Fruit fly (Drosophila melanogaster): Measurements from ENCODE around the gene CG4995.

The CG4995 gene

dm6 chr2L:10341405-10341804 lies 19.1 kb downstream of the CG4995 start, which contains the start of gene CG31715 (continued):
- TF ChIP-seq CG1621 (tag; optimal IDR thresholded peaks at IDR 0.05): no peak
- peak; percentile 35 for TF ChIP-seq vri (GFP tag; optimal IDR thresholded peaks at IDR 0.05)
- TF ChIP-seq dsx (GFP tag; optimal IDR thresholded peaks at IDR 0.05; ENCODE audit: poor library complexity, severe bottlenecking): peak; percentile 27
- TF ChIP-seq CG6808 (GFP tag; optimal IDR thresholded peaks at IDR 0.05): no peak
- TF ChIP-seq CG6163 (GFP tag; IDR thresholded peaks at IDR 0.05): no peak
- no peak for TF ChIP-seq CG6854 (GFP tag; optimal IDR thresholded peaks at IDR 0.05)
- no peak; the same call in 1 of the 2 replicates for TF ChIP-seq CG15336 (GFP tag; IDR thresholded peaks at IDR 0.05)
- TF ChIP-seq spab (GFP tag; optimal IDR thresholded peaks at IDR 0.05): no peak
- no peak for TF ChIP-seq eg (GFP tag; IDR thresholded peaks at IDR 0.05)
- TF ChIP-seq CG8632 (GFP tag; optimal IDR thresholded peaks at IDR 0.05): peak; percentile 25
- no peak for TF ChIP-seq CG6276 (GFP tag; optimal IDR thresholded peaks at IDR 0.05)
- TF ChIP-seq lz (GFP tag; optimal IDR thresholded peaks at IDR 0.05): no peak
- TF ChIP-seq Blimp-1 (GFP tag; optimal IDR thresholded peaks at IDR 0.05): no peak
- peak; percentile 26 for TF ChIP-seq Ets96B (tag; optimal IDR thresholded peaks at IDR 0.05)
- TF ChIP-seq esn (GFP tag; optimal IDR thresholded peaks at IDR 0.05): peak; percentile 29
- no peak for TF ChIP-seq CG6792 (GFP tag; optimal IDR thresholded peaks at IDR 0.05)
- TF ChIP-seq Eip78C (GFP tag): no peak
- peak; percentile 95 for TF ChIP-seq achi (GFP tag; optimal IDR thresholded peaks at IDR 0.05)
- no peak for TF ChIP-seq Lpt (GFP tag; optimal IDR thresholded peaks at IDR 0.05)

- no peak for TF ChIP-seq Gug (GFP tag; IDR thresholded peaks at IDR 0.05)
- TF ChIP-seq fkh (GFP tag; optimal IDR thresholded peaks at IDR 0.05): no peak
- TF ChIP-seq CG10669 (GFP tag; optimal IDR thresholded peaks at IDR 0.05): no peak
- TF ChIP-seq Hr38 (GFP tag; optimal IDR thresholded peaks at IDR 0.05): no peak
- no peak for TF ChIP-seq CG6792 (GFP tag; optimal IDR thresholded peaks at IDR 0.05)
- TF ChIP-seq Eip78C (GFP tag): no peak
- no peak for TF ChIP-seq esn (GFP tag; optimal IDR thresholded peaks at IDR 0.05)
- no peak for TF ChIP-seq CG4318 (GFP tag; optimal IDR thresholded peaks at IDR 0.05)
- no peak for TF ChIP-seq Eip93F (GFP tag; optimal IDR thresholded peaks at IDR 0.05)
- no peak for TF ChIP-seq CG16779 (tag; optimal IDR thresholded peaks at IDR 0.05)
- TF ChIP-seq CG3032 (tag; optimal IDR thresholded peaks at IDR 0.05): no peak
- TF ChIP-seq Ets21C (GFP tag; optimal IDR thresholded peaks at IDR 0.05): no peak
- no peak for TF ChIP-seq CG6808 (GFP tag; optimal IDR thresholded peaks at IDR 0.05)
- TF ChIP-seq ss (GFP tag; optimal IDR thresholded peaks at IDR 0.05): no peak
- no peak for TF ChIP-seq net (GFP tag; optimal IDR thresholded peaks at IDR 0.05)
- TF ChIP-seq CG11294 (GFP tag; IDR thresholded peaks at IDR 0.05): no peak
- no peak for TF ChIP-seq Met (GFP tag; optimal IDR thresholded peaks at IDR 0.05)
- no peak for TF ChIP-seq CG11902 (GFP tag; optimal IDR thresholded peaks at IDR 0.05)
These were observed 20.2 kb downstream of the CG4995 start, which contains the start of gene Sps2 for dm6 chr2L:10342471-10342870. Gene Sps2, plus strand, starts transcription at chr2L:10342594.

DNA sequence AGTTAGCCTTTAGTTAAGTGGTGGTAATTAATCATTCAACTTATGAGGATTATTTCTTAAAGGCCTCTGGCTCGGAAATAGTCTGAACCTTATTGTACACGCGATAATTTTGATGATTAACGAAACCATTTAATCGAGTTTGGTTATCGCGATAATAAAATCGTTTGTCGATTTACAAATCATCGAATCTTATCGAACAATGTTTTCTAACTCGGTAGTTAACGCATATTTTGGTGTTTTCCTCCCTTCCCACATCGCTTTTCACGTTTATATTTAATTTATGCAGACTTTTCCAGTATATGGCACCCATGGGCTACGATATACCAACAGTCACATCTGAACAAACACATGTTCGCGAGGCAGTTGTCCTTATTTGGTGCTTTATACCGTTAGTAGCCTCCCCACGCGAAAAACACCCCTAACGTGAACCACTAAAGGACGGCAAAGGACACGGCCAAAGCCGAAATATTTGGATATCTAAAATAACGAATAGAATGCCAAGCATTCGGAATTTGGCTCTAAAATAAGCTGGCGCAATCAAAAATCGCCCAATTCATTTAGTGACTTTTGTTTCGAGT lies 21.8 kb downstream of the CG4995 start, which contains the start of gene Frmd5:
Frmd5 (plus strand) TSS at position 414 of the 578 bp plus-strand sequence.
- no peak for TF ChIP-seq Smox (GFP tag; optimal IDR thresholded peaks at IDR 0.05)
- TF ChIP-seq CG10669 (GFP tag; optimal IDR thresholded peaks at IDR 0.05): no peak
- TF ChIP-seq lz (GFP tag; optimal IDR thresholded peaks at IDR 0.05): no peak
- TF ChIP-seq CG4318 (GFP tag; optimal IDR thresholded peaks at IDR 0.05): no peak
- TF ChIP-seq Eip93F (GFP tag; optimal IDR thresholded peaks at IDR 0.05): no peak
- no peak for TF ChIP-seq CG34406 (GFP tag; optimal IDR thresholded peaks at IDR 0.05)
- TF ChIP-seq pdm3 (GFP tag; optimal IDR thresholded peaks at IDR 0.05): no peak
- no peak for TF ChIP-seq net (GFP tag; optimal IDR thresholded peaks at IDR 0.05)
- TF ChIP-seq cyc (GFP tag; optimal IDR thresholded peaks at IDR 0.05): no peak
- TF ChIP-seq CG8319 (GFP tag; optimal IDR thresholded peaks at IDR 0.05): no peak
- TF ChIP-seq CG7368 (GFP tag; optimal IDR thresholded peaks at IDR 0.05): no peak
- TF ChIP-seq OdsH (GFP tag; optimal IDR thresholded peaks at IDR 0.05): no peak
- TF ChIP-seq fkh (GFP tag; optimal IDR thresholded peaks at IDR 0.05): no peak

All from whole organism, prepupa.